Worm (Caenorhabditis elegans) whole organism, L1 larva: ENCODE data around the gene Y53F4B.25.

Experiments
- C04F5.9 ChIP-seq: sonication (generic microtip); optimal IDR thresholded peaks from 2 replicates; lab custom pipeline; 2016; ENCODE audit warnings: missing genetic modification characterization, missing compliant biosample characterization
- C16A3.4 ChIP-seq: fragments of 150-350 bp; optimal IDR thresholded peaks from 2 replicates; lab custom pipeline; 2014; ENCODE audit warnings: missing biosample characterization, missing genetic modification characterization
- F16B12.6 ChIP-seq: fragments of 150-350 bp; optimal IDR thresholded peaks from 2 replicates; lab custom pipeline; 2014; ENCODE audit warnings: missing biosample characterization, missing genetic modification characterization
- aha-1 ChIP-seq: fragments of 150-350 bp; optimal IDR thresholded peaks from 2 replicates; lab custom pipeline; 2014; ENCODE audit warnings: missing biosample characterization, missing genetic modification characterization
- aly-2 ChIP-seq: fragments of 150-350 bp; optimal IDR thresholded peaks from 2 replicates; lab custom pipeline; 2014; ENCODE audit warnings: missing biosample characterization, missing genetic modification characterization
- blmp-1 ChIP-seq: fragments of 150-350 bp; optimal IDR thresholded peaks from 2 replicates; lab custom pipeline; 2014; ENCODE audit warnings: missing biosample characterization, missing genetic modification characterization
- ceh-63 ChIP-seq: fragments of 200-800 bp; sonication (Bioruptor generic); optimal IDR thresholded peaks from 2 replicates; lab custom pipeline; 2018; ENCODE audit warnings: mild to moderate bottlenecking, missing genetic modification characterization, missing compliant biosample characterization
- ceh-82 ChIP-seq, 3 experiments: fragments of 150-350 bp in 1 of 3; sonication (generic microtip) in 2 of 3; optimal IDR thresholded peaks; 2 replicates each; lab custom pipeline; 2014 to 2017; ENCODE audit warnings: missing biosample characterization in 3 of 3, missing genetic modification characterization in 3 of 3
- dpl-1 ChIP-seq, 3 experiments: fragments of 150-350 bp in 2 of 3; sonication (generic microtip) in 1 of 3; optimal IDR thresholded peaks; 2 replicates each; lab custom pipeline; 2014 to 2017; ENCODE audit warnings: missing biosample characterization in 3 of 3, missing genetic modification characterization in 3 of 3, missing genetic modification reagents in 3 of 3
- dsc-1 ChIP-seq: sonication (generic microtip); optimal IDR thresholded peaks from 2 replicates; lab custom pipeline; 2016; ENCODE audit warnings: mild to moderate bottlenecking, missing genetic modification characterization, missing compliant biosample characterization
- efl-3 ChIP-seq: fragments of 200-800 bp; sonication (Bioruptor generic); optimal IDR thresholded peaks from 2 replicates; lab custom pipeline; 2018; ENCODE audit warnings: mild to moderate bottlenecking, missing genetic modification characterization, missing compliant biosample characterization
- egl-27 ChIP-seq, 2 experiments: fragments of 150-350 bp in 1 of 2; sonication (generic microtip); optimal IDR thresholded peaks; 3 replicates each; lab custom pipeline; 2017 to 2018; ENCODE audit warnings: missing biosample characterization in 2 of 2, missing genetic modification characterization in 2 of 2, missing genetic modification reagents in 2 of 2
- elt-3 ChIP-seq, 6 experiments: fragments of 150-350 bp in 1 of 6; sonication (generic microtip); optimal IDR thresholded peaks; 2 replicates each; lab custom pipeline; 2017 to 2018; ENCODE audit warnings: missing biosample characterization in 6 of 6, missing genetic modification characterization in 6 of 6, inconsistent platforms in 1 of 6
- fkh-4 ChIP-seq: sonication (generic microtip); optimal IDR thresholded peaks from 2 replicates; lab custom pipeline; 2016; ENCODE audit warnings: missing compliant biosample characterization, missing genetic modification characterization, borderline replicate concordance
- fos-1 ChIP-seq: fragments of 150-350 bp; optimal IDR thresholded peaks from 2 replicates; lab custom pipeline; 2014; ENCODE audit warnings: missing biosample characterization, missing genetic modification characterization
- grh-1 ChIP-seq: fragments of 200-800 bp; sonication (Bioruptor generic); IDR thresholded peaks from 2 replicates; pipeline ENCODE4 v1.3.6; 2022; ENCODE audit warnings: missing genetic modification reagents, missing genetic modification characterization, missing compliant biosample characterization
- hlh-17 ChIP-seq: fragments of 200-800 bp; sonication (Bioruptor generic); optimal IDR thresholded peaks from 2 replicates; lab custom pipeline; 2018; ENCODE audit warnings: missing genetic modification characterization, mild to moderate bottlenecking, missing compliant biosample characterization, moderate library complexity, borderline replicate concordance
- hlh-4 ChIP-seq: sonication (generic microtip); optimal IDR thresholded peaks from 2 replicates; lab custom pipeline; 2016; ENCODE audit warnings: mild to moderate bottlenecking, missing genetic modification characterization, missing compliant biosample characterization
- irx-1 ChIP-seq: sonication (generic microtip); optimal IDR thresholded peaks from 2 replicates; lab custom pipeline; 2016; ENCODE audit warnings: missing genetic modification characterization, missing compliant biosample characterization
- isw-1 ChIP-seq: fragments of 200-800 bp; sonication (Bioruptor generic); IDR thresholded peaks from 2 replicates; pipeline ENCODE4 v1.3.6; 2022; ENCODE audit warnings: missing genetic modification characterization, missing compliant biosample characterization
- lin-13 ChIP-seq: fragments of 150-350 bp; optimal IDR thresholded peaks from 2 replicates; lab custom pipeline; 2014; ENCODE audit warnings: missing biosample characterization, missing genetic modification reagents, missing genetic modification characterization
- lir-3 ChIP-seq: sonication (generic microtip); optimal IDR thresholded peaks from 2 replicates; lab custom pipeline; 2016; ENCODE audit warnings: mild to moderate bottlenecking, missing genetic modification characterization, moderate library complexity, missing compliant biosample characterization; ENCODE audit not compliant: poor library complexity
- mab-9 ChIP-seq: fragments of 200-800 bp; sonication (Bioruptor generic); IDR thresholded peaks from 2 replicates; pipeline ENCODE4 v1.3.6; 2022; ENCODE audit warnings: missing genetic modification reagents, missing genetic modification characterization, missing compliant biosample characterization
- nhr-12 ChIP-seq: sonication (generic microtip); optimal IDR thresholded peaks from 2 replicates; lab custom pipeline; 2017; ENCODE audit warnings: missing biosample characterization, missing genetic modification characterization
- nhr-19 ChIP-seq: fragments of 200-800 bp; sonication (Bioruptor generic); conservative IDR thresholded peaks from 2 replicates; pipeline ENCODE4 v1.3.6; 2022; ENCODE audit warnings: missing genetic modification characterization, missing compliant biosample characterization
- nhr-237 ChIP-seq: fragments of 150-350 bp; optimal IDR thresholded peaks from 2 replicates; lab custom pipeline; 2014; ENCODE audit warnings: missing biosample characterization, missing genetic modification characterization
- nhr-28 ChIP-seq: fragments of 150-350 bp; optimal IDR thresholded peaks from 2 replicates; lab custom pipeline; 2014; ENCODE audit warnings: missing biosample characterization, missing genetic modification characterization
- nhr-47 ChIP-seq: sonication (generic microtip); optimal IDR thresholded peaks from 2 replicates; lab custom pipeline; 2016; ENCODE audit warnings: mild to moderate bottlenecking, missing genetic modification characterization, moderate library complexity, missing compliant biosample characterization
- nhr-76 ChIP-seq: sonication (generic microtip); optimal IDR thresholded peaks from 2 replicates; lab custom pipeline; 2017; ENCODE audit warnings: missing biosample characterization, missing genetic modification characterization
- nhr-77 ChIP-seq: fragments of 150-350 bp; optimal IDR thresholded peaks from 2 replicates; lab custom pipeline; 2014; ENCODE audit warnings: missing biosample characterization, missing genetic modification characterization
- nhr-84 ChIP-seq: sonication (generic microtip); optimal IDR thresholded peaks from 2 replicates; lab custom pipeline; 2017; ENCODE audit warnings: missing biosample characterization, missing genetic modification characterization
- rnt-1 ChIP-seq: sonication (generic microtip); optimal IDR thresholded peaks from 2 replicates; lab custom pipeline; 2016; ENCODE audit warnings: mild to moderate bottlenecking, missing genetic modification characterization, moderate library complexity, missing compliant biosample characterization
- snpc-4 ChIP-seq: fragments of 150-350 bp; optimal IDR thresholded peaks from 2 replicates; lab custom pipeline; 2014; ENCODE audit warnings: missing biosample characterization, missing genetic modification characterization
- sptf-1 ChIP-seq: fragments of 150-350 bp; optimal IDR thresholded peaks from 2 replicates; lab custom pipeline; 2014; ENCODE audit warnings: missing biosample characterization, missing genetic modification characterization
- swsn-7 ChIP-seq: sonication (generic microtip); optimal IDR thresholded peaks from 2 replicates; lab custom pipeline; 2016; ENCODE audit warnings: missing genetic modification characterization, missing compliant biosample characterization
- tbx-2 ChIP-seq: sonication (generic microtip); optimal IDR thresholded peaks from 2 replicates; lab custom pipeline; 2016; ENCODE audit warnings: missing genetic modification characterization, missing compliant biosample characterization
- tlp-1 ChIP-seq: fragments of 150-350 bp; optimal IDR thresholded peaks from 2 replicates; lab custom pipeline; 2014; ENCODE audit warnings: missing biosample characterization, missing genetic modification characterization
- unc-30 ChIP-seq: sonication (generic microtip); optimal IDR thresholded peaks from 2 replicates; lab custom pipeline; 2017; ENCODE audit warnings: missing biosample characterization, missing genetic modification characterization
- unc-62 ChIP-seq: fragments of 150-350 bp; optimal IDR thresholded peaks from 2 replicates; lab custom pipeline; 2014; ENCODE audit warnings: missing biosample characterization, missing genetic modification reagents, missing genetic modification characterization
- unc-98 ChIP-seq: fragments of 200-800 bp; sonication (Bioruptor generic); IDR thresholded peaks from 2 replicates; pipeline ENCODE4 v1.3.6; 2022; ENCODE audit warnings: missing genetic modification characterization, missing compliant biosample characterization
- zag-1 ChIP-seq: fragments of 150-350 bp; optimal IDR thresholded peaks from 2 replicates; lab custom pipeline; 2014; ENCODE audit warnings: missing biosample characterization, missing genetic modification characterization
- zip-4 ChIP-seq: fragments of 200-800 bp; sonication (Bioruptor generic); optimal IDR thresholded peaks from 2 replicates; lab custom pipeline; 2018; ENCODE audit warnings: mild to moderate bottlenecking, missing genetic modification characterization, moderate library complexity, missing compliant biosample characterization
- ztf-11 ChIP-seq, 2 experiments: sonication (generic microtip); optimal IDR thresholded peaks; 2 replicates each; lab custom pipeline; 2016 to 2017; ENCODE audit warnings: missing genetic modification characterization in 2 of 2, missing biosample characterization in 1 of 2, missing compliant biosample characterization in 1 of 2

Y53F4B.25 gene

ce11 chrII:15089896-15090230 is 46.1 kb upstream of the Y53F4B.25 start, which contains the start of gene Y53F4B.21:
TSS of gene Y53F4B.21 (plus strand) at chrII:15090180.
- no peak for TF ChIP-seq ceh-82 (tag; optimal IDR thresholded peaks at IDR 0.05; lab: Kevin White, UChicago)
- TF ChIP-seq rnt-1 (tag; lab: Kevin White, UChicago), result no peak
- TF ChIP-seq isw-1 (GFP tag; lab: Robert Waterston, UW), result no peak
- no peak for TF ChIP-seq efl-3
- TF ChIP-seq blmp-1 (tag; lab: Kevin White, UChicago), result no peak
- no peak for TF ChIP-seq zag-1 (tag; lab: Kevin White, UChicago)
- TF ChIP-seq elt-3 (tag; optimal IDR thresholded peaks at IDR 0.05; lab: Kevin White, UChicago), result no peak
- TF ChIP-seq lir-3 (tag; lab: Kevin White, UChicago), result no peak
- no peak for TF ChIP-seq tlp-1 (tag; lab: Kevin White, UChicago)
- TF ChIP-seq hlh-17, result no peak
- TF ChIP-seq nhr-77, result no peak
- no peak for TF ChIP-seq sptf-1
- no peak for TF ChIP-seq lin-13
- no peak for TF ChIP-seq ceh-63 (GFP tag; lab: Kevin White, UChicago)
- no peak for TF ChIP-seq grh-1
- TF ChIP-seq irx-1 (tag; lab: Kevin White, UChicago), result no peak
- TF ChIP-seq C04F5.9, result no peak
- no peak for TF ChIP-seq unc-98 (GFP tag; lab: Robert Waterston, UW)
- no peak for TF ChIP-seq aha-1

DNA sequence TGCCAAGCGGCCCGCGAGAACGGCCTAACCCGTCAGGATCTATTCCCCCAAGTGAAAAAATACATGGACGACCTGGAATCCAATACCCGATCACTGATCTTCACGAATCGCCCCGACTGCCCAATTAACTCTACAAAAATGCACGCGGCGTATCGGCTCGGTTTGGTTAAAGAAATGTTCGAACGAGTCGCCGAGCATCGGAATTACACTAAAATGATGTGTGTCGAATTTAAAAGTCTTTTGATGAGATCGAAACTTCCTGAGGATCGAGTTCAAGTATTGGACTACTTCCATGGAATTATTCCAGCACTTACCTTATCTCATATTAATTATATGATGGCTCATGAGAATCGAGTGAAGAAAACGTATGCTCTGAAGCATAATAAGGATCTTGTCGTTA is 28.8 kb upstream of the Y53F4B.25 start:
- TF ChIP-seq nhr-28 (tag; lab: Kevin White, UChicago), result no peak
- no peak for TF ChIP-seq F16B12.6 (tag; lab: Kevin White, UChicago)
- no peak for TF ChIP-seq mab-9
- TF ChIP-seq nhr-237, result no peak
- TF ChIP-seq hlh-17, result no peak
- no peak for TF ChIP-seq fkh-4 (tag; lab: Kevin White, UChicago)
- TF ChIP-seq fos-1 (tag; lab: Kevin White, UChicago), result no peak
- TF ChIP-seq nhr-47 (tag; lab: Kevin White, UChicago), result no peak

DNA sequence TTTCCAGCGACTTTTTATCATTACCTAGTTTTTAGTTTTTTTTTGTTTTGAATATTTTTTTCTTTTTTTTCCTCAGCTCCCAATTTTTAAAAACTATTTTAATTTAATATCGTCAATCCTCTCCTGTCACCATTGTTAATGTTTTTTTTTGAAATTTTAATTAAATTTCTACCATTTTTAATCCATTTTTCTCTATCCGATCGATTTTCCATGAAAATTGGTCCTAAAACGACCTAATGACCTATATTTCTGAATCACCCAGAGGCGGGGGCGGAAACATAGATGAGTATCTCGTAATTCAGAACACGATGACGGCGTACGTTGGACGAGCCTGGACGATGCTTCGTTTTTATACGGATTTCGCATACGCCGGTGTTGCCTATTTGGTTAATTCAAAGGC is 26.1 kb upstream of the Y53F4B.25 start, which contains the start of gene Y53F4B.39:
Gene Y53F4B.39, plus strand, starts transcription at position 301 of the 400 bp plus-strand sequence.
- TF ChIP-seq nhr-12, result no peak
- TF ChIP-seq C16A3.4 (tag; lab: Kevin White, UChicago), result no peak
- TF ChIP-seq nhr-19, result no peak
- no peak for TF ChIP-seq ztf-11 (tag; optimal IDR thresholded peaks at IDR 0.05; lab: Kevin White, UChicago)
- no peak for TF ChIP-seq unc-62 (GFP tag; lab: Kevin White, UChicago)
- TF ChIP-seq nhr-76 (tag; lab: Kevin White, UChicago), result no peak
- TF ChIP-seq aly-2 (tag; lab: Kevin White, UChicago), result no peak
- no peak for TF ChIP-seq dsc-1 (tag; lab: Kevin White, UChicago)
- no peak for TF ChIP-seq unc-30 (tag; lab: Kevin White, UChicago)
- no peak for TF ChIP-seq nhr-84 (tag; lab: Kevin White, UChicago)
- TF ChIP-seq zip-4 (GFP tag; lab: Kevin White, UChicago), result no peak
- TF ChIP-seq snpc-4 (tag; lab: Kevin White, UChicago), result no peak
- no peak for TF ChIP-seq swsn-7 (tag; lab: Kevin White, UChicago)
- TF ChIP-seq egl-27 (tag; optimal IDR thresholded peaks at IDR 0.05; lab: Kevin White, UChicago), result no peak
- TF ChIP-seq nhr-77, result no peak
- no peak for TF ChIP-seq tbx-2 (tag; lab: Kevin White, UChicago)
- no peak for TF ChIP-seq hlh-4
- TF ChIP-seq dpl-1 (GFP tag; optimal IDR thresholded peaks at IDR 0.05; lab: Kevin White, UChicago), result no peak
